Fruit fly (Drosophila melanogaster) whole organism, embryonic: ENCODE data around the gene ebd1.

Source experiments
- BEAF-32 ChIP-seq: fragments of 200-800 bp; sonication (Bioruptor generic); optimal IDR thresholded peaks from 3 replicates; lab custom pipeline; 2017; ENCODE audit warnings: missing biosample characterization, missing genetic modification characterization, mild to moderate bottlenecking, moderate library complexity, missing genetic modification reagents
- Bteb2 ChIP-seq: fragments of 200-800 bp; sonication (Bioruptor generic); optimal IDR thresholded peaks from 2 replicates; lab custom pipeline; 2016; ENCODE audit warnings: missing biosample characterization, missing genetic modification characterization
- CG10147 ChIP-seq: fragments of 200-800 bp; sonication (Bioruptor generic); optimal IDR thresholded peaks from 2 replicates; lab custom pipeline; 2019; ENCODE audit warnings: missing biosample characterization, mild to moderate bottlenecking, missing genetic modification characterization, moderate library complexity
- CG10209 ChIP-seq: fragments of 200-800 bp; sonication (Bioruptor generic); optimal IDR thresholded peaks from 3 replicates; lab custom pipeline; 2017; ENCODE audit warnings: missing biosample characterization, mild to moderate bottlenecking, missing genetic modification characterization, missing genetic modification reagents
- CG10267 ChIP-seq: fragments of 200-800 bp; sonication (Bioruptor generic); optimal IDR thresholded peaks from 2 replicates; lab custom pipeline; 2018; ENCODE audit warnings: missing biosample characterization, mild to moderate bottlenecking, missing genetic modification characterization, moderate library complexity
- CG10321 ChIP-seq: fragments of 200-800 bp; sonication (Bioruptor generic); IDR thresholded peaks from 2 replicates; pipeline ENCODE4 v1.3.6; 2022; ENCODE audit warnings: missing biosample characterization, missing genetic modification characterization
- CG10565 ChIP-seq: fragments of 200-800 bp; sonication (Bioruptor generic); optimal IDR thresholded peaks from 3 replicates; lab custom pipeline; 2016; ENCODE audit warnings: missing biosample characterization, mild to moderate bottlenecking, missing genetic modification characterization
- CG11247 ChIP-seq: fragments of 200-800 bp; sonication (Bioruptor generic); IDR thresholded peaks from 2 replicates; pipeline ENCODE4 v1.3.6; 2022; ENCODE audit warnings: missing biosample characterization, missing genetic modification characterization
- CG13287 ChIP-seq: fragments of 200-800 bp; sonication (Bioruptor generic); IDR thresholded peaks from 2 replicates; pipeline ENCODE4 v1.3.6; 2022; ENCODE audit warnings: missing biosample characterization, missing genetic modification characterization; ENCODE audit not compliant: partially characterized antibody
- CG1603 ChIP-seq: fragments of 200-800 bp; sonication (Bioruptor generic); optimal IDR thresholded peaks from 2 replicates; lab custom pipeline; 2019; ENCODE audit warnings: missing biosample characterization, mild to moderate bottlenecking, missing genetic modification characterization, moderate library complexity
- CG16779 ChIP-seq: fragments of 200-800 bp; sonication (Bioruptor generic); IDR thresholded peaks from 2 replicates; pipeline ENCODE4 v1.3.6; 2022; ENCODE audit warnings: missing biosample characterization, missing genetic modification characterization
- CG18476 ChIP-seq: fragments of 200-800 bp; sonication (Bioruptor generic); optimal IDR thresholded peaks from 2 replicates; lab custom pipeline; 2016; ENCODE audit warnings: missing biosample characterization, mild to moderate bottlenecking, missing genetic modification characterization
- CG2889 ChIP-seq: fragments of 200-800 bp; sonication (Bioruptor generic); IDR thresholded peaks from 3 replicates; pipeline ENCODE4 v1.3.6; 2022; ENCODE audit warnings: missing biosample characterization, missing genetic modification characterization
- CG30431 ChIP-seq: fragments of 200-800 bp; sonication (Bioruptor generic); optimal IDR thresholded peaks from 2 replicates; lab custom pipeline; 2017; ENCODE audit warnings: missing biosample characterization, missing genetic modification characterization
- CG31365 ChIP-seq: fragments of 200-800 bp; sonication (Bioruptor generic); optimal IDR thresholded peaks from 2 replicates; lab custom pipeline; 2018; ENCODE audit warnings: missing biosample characterization, mild to moderate bottlenecking, missing genetic modification characterization
- CG32532 ChIP-seq: fragments of 200-800 bp; sonication (Bioruptor generic); IDR thresholded peaks from 2 replicates; pipeline ENCODE4 v1.3.6; 2022; ENCODE audit warnings: missing biosample characterization, missing genetic modification characterization
- CG4854 ChIP-seq: fragments of 200-800 bp; sonication (Bioruptor generic); optimal IDR thresholded peaks from 2 replicates; lab custom pipeline; 2016; ENCODE audit warnings: missing biosample characterization, missing genetic modification characterization, inconsistent platforms
- CG5180 ChIP-seq: fragments of 200-800 bp; sonication (Bioruptor generic); optimal IDR thresholded peaks from 3 replicates; lab custom pipeline; 2017; ENCODE audit warnings: missing biosample characterization, missing genetic modification characterization, mild to moderate bottlenecking, moderate library complexity, missing genetic modification reagents
- CG7372 ChIP-seq: fragments of 200-800 bp; sonication (Bioruptor generic); IDR thresholded peaks from 2 replicates; pipeline ENCODE4 v1.3.6; 2022; ENCODE audit warnings: missing biosample characterization, missing genetic modification characterization
- CG9437 ChIP-seq: fragments of 200-800 bp; sonication (Bioruptor generic); optimal IDR thresholded peaks from 2 replicates; lab custom pipeline; 2018; ENCODE audit warnings: missing biosample characterization, mild to moderate bottlenecking, missing genetic modification characterization
- CG9876 ChIP-seq: fragments of 200-800 bp; sonication (Bioruptor generic); optimal IDR thresholded peaks from 2 replicates; lab custom pipeline; 2016; ENCODE audit warnings: missing biosample characterization, missing genetic modification characterization
- CrebB ChIP-seq: fragments of 200-800 bp; sonication (Bioruptor generic); optimal IDR thresholded peaks from 3 replicates; lab custom pipeline; 2018; ENCODE audit warnings: missing biosample characterization, mild to moderate bottlenecking, missing genetic modification characterization
- Doc2 ChIP-seq: fragments of 200-800 bp; sonication (Bioruptor generic); IDR thresholded peaks from 2 replicates; pipeline ENCODE4 v1.3.6; 2022; ENCODE audit warnings: missing biosample characterization, missing genetic modification characterization
- NK7.1 ChIP-seq: fragments of 200-800 bp; sonication (Bioruptor generic); optimal IDR thresholded peaks from 3 replicates; lab custom pipeline; 2016; ENCODE audit warnings: missing biosample characterization, missing genetic modification characterization
- Neu2 ChIP-seq: fragments of 200-800 bp; sonication (Bioruptor generic); optimal IDR thresholded peaks from 3 replicates; lab custom pipeline; 2016; ENCODE audit warnings: missing biosample characterization, missing genetic modification characterization, borderline replicate concordance
- Optix ChIP-seq: fragments of 200-800 bp; sonication (Bioruptor generic); IDR thresholded peaks from 3 replicates; pipeline ENCODE4 v1.3.6; 2022; ENCODE audit warnings: missing biosample characterization, missing genetic modification characterization
- Sin3A ChIP-seq: fragments of >200 bp; optimal IDR thresholded peaks from 2 replicates; lab custom pipeline; 2018
- Tbp ChIP-seq: fragments of >200 bp; optimal IDR thresholded peaks from 2 replicates; lab custom pipeline; 2018; ENCODE audit warnings: missing biosample characterization, missing genetic modification characterization
- ap ChIP-seq: fragments of 200-800 bp; sonication (Bioruptor generic); IDR thresholded peaks from 2 replicates; pipeline ENCODE4 v1.3.6; 2022; ENCODE audit warnings: missing biosample characterization, missing genetic modification characterization
- ara ChIP-seq: fragments of 200-800 bp; sonication (Bioruptor generic); IDR thresholded peaks from 2 replicates; pipeline ENCODE4 v1.3.6; 2022; ENCODE audit warnings: missing biosample characterization, missing genetic modification characterization
- br ChIP-seq: fragments of >200 bp; optimal IDR thresholded peaks from 2 replicates; lab custom pipeline; 2017
- cad ChIP-seq: fragments of >200 bp; optimal IDR thresholded peaks from 2 replicates; lab custom pipeline; 2017; ENCODE audit warnings: missing biosample characterization, missing genetic modification characterization
- crol ChIP-seq: fragments of 200-800 bp; sonication (Bioruptor generic); IDR thresholded peaks from 2 replicates; pipeline ENCODE4 v1.3.6; 2022; ENCODE audit warnings: missing biosample characterization, missing genetic modification characterization
- fd96Cb ChIP-seq: fragments of 200-800 bp; sonication (Bioruptor generic); optimal IDR thresholded peaks from 2 replicates; lab custom pipeline; 2018; ENCODE audit warnings: missing biosample characterization, mild to moderate bottlenecking, missing genetic modification characterization, moderate library complexity
- gce ChIP-seq: fragments of 200-800 bp; sonication (Bioruptor generic); IDR thresholded peaks from 3 replicates; pipeline ENCODE4 v1.3.6; 2022; ENCODE audit warnings: missing biosample characterization, missing genetic modification characterization
- gem ChIP-seq: fragments of 200-800 bp; sonication (Bioruptor generic); optimal IDR thresholded peaks from 2 replicates; lab custom pipeline; 2019; ENCODE audit warnings: missing biosample characterization, mild to moderate bottlenecking, missing genetic modification characterization, moderate library complexity
- klu ChIP-seq: fragments of 200-800 bp; sonication (Bioruptor generic); IDR thresholded peaks from 2 replicates; pipeline ENCODE4 v1.3.6; 2022; ENCODE audit warnings: missing biosample characterization, missing genetic modification characterization
- pan ChIP-seq, 4 experiments: fragments of >200 bp in 3 of 4; fragments of 200-800 bp in 1 of 4; sonication (Bioruptor generic) in 1 of 4; optimal IDR thresholded peaks in 3 of 4; IDR thresholded peaks in 1 of 4; 2 replicates each; pipeline versions ENCODE4 v1.3.6 to Lab custom; 2017 to 2022; ENCODE audit warnings: missing biosample characterization in 2 of 4, missing genetic modification characterization in 2 of 4, mixed read lengths in 1 of 4
- pnt ChIP-seq: fragments of 200-800 bp; sonication (Bioruptor generic); optimal IDR thresholded peaks from 3 replicates; lab custom pipeline; 2016; ENCODE audit warnings: missing biosample characterization, missing genetic modification characterization
- pros ChIP-seq: fragments of 200-800 bp; sonication (Bioruptor generic); optimal IDR thresholded peaks from 3 replicates; lab custom pipeline; 2019; ENCODE audit warnings: missing biosample characterization, mild to moderate bottlenecking, missing genetic modification characterization, moderate library complexity
- pum ChIP-seq: fragments of 200-800 bp; sonication (Bioruptor generic); optimal IDR thresholded peaks from 2 replicates; lab custom pipeline; 2016; ENCODE audit warnings: missing biosample characterization, missing genetic modification characterization
- scrt ChIP-seq: fragments of 200-800 bp; sonication (Bioruptor generic); optimal IDR thresholded peaks from 2 replicates; lab custom pipeline; 2018; ENCODE audit warnings: missing biosample characterization, mild to moderate bottlenecking, missing genetic modification characterization, moderate library complexity
- stwl ChIP-seq: fragments of 200-800 bp; sonication (Bioruptor generic); optimal IDR thresholded peaks from 3 replicates; lab custom pipeline; 2018; ENCODE audit warnings: missing biosample characterization, mild to moderate bottlenecking, missing genetic modification characterization, moderate library complexity
- toy ChIP-seq: fragments of 200-800 bp; sonication (Bioruptor generic); IDR thresholded peaks from 2 replicates; pipeline ENCODE4 v1.3.6; 2022; ENCODE audit warnings: missing biosample characterization, missing genetic modification characterization
- ttk ChIP-seq: fragments of 200-800 bp; sonication (Bioruptor generic); IDR thresholded peaks from 2 replicates; pipeline ENCODE4 v2.1.2; 2022; ENCODE audit warnings: missing biosample characterization, missing genetic modification characterization
- twi ChIP-seq: fragments of 200-800 bp; optimal IDR thresholded peaks from 2 replicates; lab custom pipeline; 2019; ENCODE audit warnings: missing biosample characterization, mild to moderate bottlenecking, missing genetic modification characterization, moderate library complexity
- unc-4 ChIP-seq: fragments of 200-800 bp; sonication (Bioruptor generic); IDR thresholded peaks from 2 replicates; pipeline ENCODE4 v1.3.6; 2022; ENCODE audit warnings: missing biosample characterization, missing genetic modification characterization; ENCODE audit not compliant: partially characterized antibody
- vnd ChIP-seq: fragments of 200-800 bp; sonication (Bioruptor generic); IDR thresholded peaks from 3 replicates; pipeline ENCODE4 v1.3.6; 2022; ENCODE audit warnings: missing biosample characterization, missing genetic modification characterization; ENCODE audit not compliant: partially characterized antibody
- wdn ChIP-seq: fragments of 200-800 bp; sonication (Bioruptor generic); IDR thresholded peaks from 2 replicates; pipeline ENCODE4 v1.3.6; 2022; ENCODE audit warnings: missing biosample characterization, missing genetic modification characterization
- zf30C ChIP-seq: fragments of 200-800 bp; sonication (Bioruptor generic); optimal IDR thresholded peaks from 3 replicates; lab custom pipeline; 2018; ENCODE audit warnings: missing biosample characterization, mild to moderate bottlenecking, missing genetic modification characterization

The ebd1 gene

dm6 chr3L:645426-646036 lies 39.8 kb downstream of the ebd1 start (continued):
- TF ChIP-seq CG10321 (GFP tag; lab: Robert Waterston, UW) (no peak), CG9876 (no peak), scrt (GFP tag; lab: Kevin White, UChicago) (peak; percentile 36), CG9437 (GFP tag; lab: Kevin White, UChicago) (no peak), CG11247 (GFP tag; lab: Robert Waterston, UW) (no peak), BEAF-32 (GFP tag; lab: Kevin White, UChicago) (no peak), ap (GFP tag; lab: Robert Waterston, UW) (no peak), pnt (GFP tag; lab: Kevin White, UChicago) (no peak), pum (GFP tag; lab: Kevin White, UChicago) (no peak), toy (no peak), br (no peak), pros (GFP tag; lab: Kevin White, UChicago) (peak; percentile 73), stwl (no peak), CG10565 (GFP tag; lab: Kevin White, UChicago) (no peak), CG13287 (no peak), CG18476 (GFP tag; lab: Kevin White, UChicago) (no peak), CG32532 (0 out of 2 replicates have a peak, but pooled peaks have one; percentile 10), ara (GFP tag; lab: Robert Waterston, UW) (no peak), zf30C (GFP tag; lab: Kevin White, UChicago) (no peak), crol (GFP tag; lab: Robert Waterston, UW) (peak; percentile 84), CG7372 (GFP tag; lab: Robert Waterston, UW) (no peak), Doc2 (GFP tag; lab: Robert Waterston, UW) (no peak), CG10267 (tag; lab: Kevin White, UChicago) (no peak), ttk (GFP tag; lab: Robert Waterston, UW) (0 out of 2 replicates have a peak, but pooled peaks have one; percentile 28), CG31365 (tag; lab: Kevin White, UChicago) (no peak), twi (tag; lab: Kevin White, UChicago) (peak; percentile 30), gem (tag; lab: Kevin White, UChicago) (no peak)

dm6 chr3L:644111-644718 lies 41.1 kb downstream of the ebd1 start:
- TF ChIP-seq cad (GFP tag; lab: Kevin White, UChicago) (no peak), klu (GFP tag; lab: Robert Waterston, UW) (peak; percentile 55), Sin3A (no peak), pan (optimal IDR thresholded peaks at IDR 0.05; lab: Kevin White, UChicago) (no peak), pan (GFP tag; optimal IDR thresholded peaks at IDR 0.05 in 1 of 2, IDR thresholded peaks at IDR 0.05 in 1 of 2) (peak in 1 of 2 experiments; percentile 93), fd96Cb (tag; lab: Kevin White, UChicago) (peak; percentile 90), CG5180 (GFP tag; lab: Kevin White, UChicago) (peak; percentile 76), CG10209 (GFP tag; lab: Kevin White, UChicago) (peak; percentile 87), CG16779 (GFP tag; lab: Robert Waterston, UW) (0 out of 2 replicates have a peak, but pooled peaks have one; percentile 48), CG10147 (GFP tag; lab: Kevin White, UChicago) (peak; percentile 32), wdn (GFP tag; lab: Robert Waterston, UW) (peak; percentile 78), NK7.1 (GFP tag; lab: Kevin White, UChicago) (peak; percentile 77), CrebB (tag; lab: Kevin White, UChicago) (peak; percentile 81), CG30431 (peak; percentile 88), vnd (GFP tag; lab: Robert Waterston, UW) (no peak), Tbp (GFP tag; lab: Kevin White, UChicago) (no peak), CG1603 (tag; lab: Kevin White, UChicago) (peak; percentile 95), Optix (GFP tag; lab: Robert Waterston, UW) (peak; percentile 90), gce (peak; percentile 84; the same call in 2 of the 3 replicates), Neu2 (GFP tag; lab: Kevin White, UChicago) (peak; percentile 43), Bteb2 (GFP tag; lab: Kevin White, UChicago) (peak; percentile 60), CG2889 (GFP tag; lab: Robert Waterston, UW) (peak; percentile 80), unc-4 (GFP tag; lab: Robert Waterston, UW) (no peak), CG4854 (GFP tag; lab: Kevin White, UChicago) (peak; percentile 69)
